Worm (Caenorhabditis elegans) whole organism, L4 larva: ENCODE results near the gene F11C1.10.

ENCODE experiments used
- ceh-44 ChIP-seq: fragments of 200-800 bp; sonication (Bioruptor generic); IDR thresholded peaks from 2 replicates; pipeline ENCODE4 v1.3.6; 2022; ENCODE audit warnings: missing genetic modification reagents, missing genetic modification characterization, missing compliant biosample characterization
- dpl-1 ChIP-seq: fragments of 150-350 bp; optimal IDR thresholded peaks from 2 replicates; lab custom pipeline; 2014; ENCODE audit warnings: missing biosample characterization, missing genetic modification reagents, missing genetic modification characterization
- lim-7 ChIP-seq: fragments of 200-800 bp; sonication (Bioruptor generic); IDR thresholded peaks from 2 replicates; pipeline ENCODE4 v1.3.6; 2022; ENCODE audit warnings: missing genetic modification characterization, missing compliant biosample characterization
- nhr-28 ChIP-seq: fragments of 150-350 bp; optimal IDR thresholded peaks from 2 replicates; lab custom pipeline; 2014; ENCODE audit warnings: missing biosample characterization, missing genetic modification characterization

- TF ChIP-seq dpl-1 (GFP tag; lab: Kevin White, UChicago) (no peak), ceh-44 (GFP tag; lab: Robert Waterston, UW) (no peak), nhr-28 (tag; lab: Kevin White, UChicago) (peak; percentile 25), lim-7 (GFP tag; lab: Robert Waterston, UW) (no peak)
These were observed 13.9 kb downstream of the F11C1.10 start, which contains the start of the genes F11C1.1 and vwa-8 for ce11 chrX:12990529-12991520.
